Fruit fly (Drosophila melanogaster): ENCODE data around the gene Grl65a.

DNA sequence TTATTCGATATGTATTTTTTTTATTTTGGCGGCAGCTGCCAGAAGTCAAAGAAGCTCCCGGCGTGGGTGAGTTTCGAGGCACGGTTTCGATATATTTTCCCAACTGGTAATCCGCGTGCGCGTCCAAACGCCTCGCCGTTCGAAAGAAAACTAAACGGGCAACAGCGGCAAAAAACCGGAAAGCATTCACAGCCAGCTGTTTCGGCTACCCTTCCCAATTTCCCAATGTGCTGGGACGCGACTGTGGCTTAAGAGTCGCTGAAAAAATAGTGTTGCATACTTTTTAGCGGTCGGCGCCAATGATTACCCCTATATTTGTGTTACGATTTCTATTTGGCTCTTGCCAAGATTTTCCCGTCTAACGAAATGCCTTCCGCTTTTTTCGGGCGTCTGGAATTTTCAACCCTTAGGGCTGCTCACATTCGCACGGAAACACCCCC is 35.8 kb upstream of the Grl65a start, which contains the start of gene SP1173:
- no peak for TF ChIP-seq fru (GFP tag; optimal IDR thresholded peaks at IDR 0.05)
- no peak for TF ChIP-seq OdsH (GFP tag; optimal IDR thresholded peaks at IDR 0.05)
- peak in 1 of 2 experiments; percentile 16 for TF ChIP-seq dl (GFP tag; optimal IDR thresholded peaks at IDR 0.05; ENCODE audit: insufficient read depth in 1 of 2, partially characterized antibody in 2 of 2)
- no peak for TF ChIP-seq pan (optimal IDR thresholded peaks at IDR 0.05)
- no peak for TF ChIP-seq dmrt93B (GFP tag; optimal IDR thresholded peaks at IDR 0.05)
- TF ChIP-seq usp (GFP tag; optimal IDR thresholded peaks at IDR 0.05): no peak
- TF ChIP-seq h (GFP tag; optimal IDR thresholded peaks at IDR 0.05): no peak

Data from whole organism, wandering third instar larva.